Fruit fly (Drosophila melanogaster) whole organism, embryonic: ENCODE data around the gene CG33927.

Experiments used
- C15 ChIP-seq: fragments of 200-800 bp; sonication (Bioruptor generic); IDR thresholded peaks from 3 replicates; pipeline ENCODE4 v1.3.6; 2022; ENCODE audit warnings: missing biosample characterization, missing genetic modification characterization
- CG10654 ChIP-seq: fragments of 200-800 bp; sonication (Bioruptor generic); optimal IDR thresholded peaks from 2 replicates; lab custom pipeline; 2016; ENCODE audit warnings: missing biosample characterization, missing genetic modification characterization
- CG11093 ChIP-seq: fragments of 200-800 bp; sonication (Bioruptor generic); IDR thresholded peaks from 3 replicates; pipeline ENCODE4 v1.3.6; 2022; ENCODE audit warnings: missing biosample characterization, missing genetic modification characterization
- CG14860 ChIP-seq: fragments of 200-800 bp; sonication (Bioruptor generic); IDR thresholded peaks from 3 replicates; pipeline ENCODE4 v1.3.6; 2022; ENCODE audit warnings: missing biosample characterization, missing genetic modification characterization; ENCODE audit not compliant: partially characterized antibody
- CG18764 ChIP-seq: fragments of 200-800 bp; sonication (Bioruptor generic); optimal IDR thresholded peaks from 3 replicates; lab custom pipeline; 2016; ENCODE audit warnings: missing biosample characterization, missing genetic modification characterization
- CG3407 ChIP-seq: fragments of 200-800 bp; sonication (Bioruptor generic); optimal IDR thresholded peaks from 2 replicates; lab custom pipeline; 2018; ENCODE audit warnings: missing biosample characterization, mild to moderate bottlenecking, missing genetic modification characterization
- CG34376 ChIP-seq: fragments of 200-800 bp; sonication (Bioruptor generic); optimal IDR thresholded peaks from 2 replicates; lab custom pipeline; 2018; ENCODE audit warnings: missing biosample characterization, mild to moderate bottlenecking, missing genetic modification characterization
- CG3726 ChIP-seq: fragments of 200-800 bp; sonication (Bioruptor generic); IDR thresholded peaks from 3 replicates; pipeline ENCODE4, ENCODE4 v1.3.6; 2022; ENCODE audit warnings: missing biosample characterization, missing genetic modification characterization
- CG42726 ChIP-seq: fragments of 200-800 bp; sonication (Bioruptor generic); IDR thresholded peaks from 2 replicates; pipeline ENCODE4 v1.3.6; 2022; ENCODE audit warnings: missing biosample characterization, missing genetic modification characterization; ENCODE audit not compliant: partially characterized antibody
- CG4360 ChIP-seq: fragments of 200-800 bp; sonication (Bioruptor generic); IDR thresholded peaks from 2 replicates; pipeline ENCODE4 v1.3.6; 2022; ENCODE audit warnings: missing biosample characterization, missing genetic modification characterization
- CG5245 ChIP-seq: fragments of 200-800 bp; sonication (Bioruptor generic); optimal IDR thresholded peaks from 3 replicates; lab custom pipeline; 2016; ENCODE audit warnings: missing biosample characterization, missing genetic modification characterization
- CG6765 ChIP-seq: fragments of 200-800 bp; sonication (Bioruptor generic); optimal IDR thresholded peaks from 3 replicates; lab custom pipeline; 2017; ENCODE audit warnings: missing biosample characterization, mild to moderate bottlenecking, missing genetic modification characterization
- CG7786 ChIP-seq: fragments of 200-800 bp; sonication (Bioruptor generic); optimal IDR thresholded peaks from 2 replicates; lab custom pipeline; 2016; ENCODE audit warnings: missing biosample characterization, missing genetic modification characterization
- CHES-1-like ChIP-seq: fragments of 200-800 bp; sonication (Bioruptor generic); optimal IDR thresholded peaks from 2 replicates; lab custom pipeline; 2016; ENCODE audit warnings: missing biosample characterization, missing genetic modification characterization
- CTCF ChIP-seq: fragments of 200-800 bp; sonication (Bioruptor generic); optimal IDR thresholded peaks from 2 replicates; lab custom pipeline; 2017; ENCODE audit warnings: missing biosample characterization, mild to moderate bottlenecking, missing genetic modification characterization, moderate library complexity
- Camta ChIP-seq: fragments of 200-800 bp; sonication (Bioruptor generic); optimal IDR thresholded peaks from 2 replicates; lab custom pipeline; 2016; ENCODE audit warnings: missing biosample characterization, missing genetic modification characterization
- D19B ChIP-seq: fragments of 200-800 bp; sonication (Bioruptor generic); optimal IDR thresholded peaks from 2 replicates; lab custom pipeline; 2017; ENCODE audit warnings: missing biosample characterization, mild to moderate bottlenecking, missing genetic modification characterization
- GATAe ChIP-seq: fragments of 200-800 bp; sonication (Bioruptor generic); conservative IDR thresholded peaks from 2 replicates; pipeline ENCODE4 v1.3.6; 2022; ENCODE audit warnings: missing biosample characterization, missing genetic modification characterization
- Hmx ChIP-seq: fragments of 200-800 bp; sonication (Bioruptor generic); optimal IDR thresholded peaks from 2 replicates; lab custom pipeline; 2016; ENCODE audit warnings: missing biosample characterization, missing genetic modification characterization
- Hr78 ChIP-seq, 2 experiments: fragments of 200-800 bp in 1 of 2; fragments of >200 bp in 1 of 2; sonication (Bioruptor generic) in 1 of 2; optimal IDR thresholded peaks; 2 replicates each; lab custom pipeline; 2017 to 2019; ENCODE audit warnings: missing biosample characterization in 2 of 2, missing genetic modification characterization in 2 of 2, mild to moderate bottlenecking in 1 of 2, moderate library complexity in 1 of 2
- Jarid2 ChIP-seq: fragments of 200-800 bp; sonication (Bioruptor generic); optimal IDR thresholded peaks from 3 replicates; lab custom pipeline; 2017; ENCODE audit warnings: mild to moderate bottlenecking, missing biosample characterization, missing genetic modification reagents, missing genetic modification characterization
- Lhr ChIP-seq: fragments of 200-800 bp; sonication (Bioruptor generic); optimal IDR thresholded peaks from 3 replicates; lab custom pipeline; 2017; ENCODE audit warnings: mild to moderate bottlenecking, missing biosample characterization, missing genetic modification reagents, missing genetic modification characterization
- MTF-1 ChIP-seq: fragments of 200-800 bp; sonication (Bioruptor generic); optimal IDR thresholded peaks from 2 replicates; lab custom pipeline; 2018; ENCODE audit warnings: missing biosample characterization, mild to moderate bottlenecking, missing genetic modification characterization, borderline replicate concordance
- Max ChIP-seq: fragments of 200-800 bp; sonication (Bioruptor generic); optimal IDR thresholded peaks from 2 replicates; lab custom pipeline; 2016; ENCODE audit warnings: missing biosample characterization, mild to moderate bottlenecking, missing genetic modification characterization
- Mrtf ChIP-seq: fragments of 200-800 bp; sonication (Bioruptor generic); IDR thresholded peaks from 3 replicates; pipeline ENCODE4 v1.3.6; 2022; ENCODE audit warnings: missing biosample characterization, missing genetic modification characterization
- Opbp ChIP-seq: fragments of 200-800 bp; sonication (Bioruptor generic); IDR thresholded peaks from 3 replicates; pipeline ENCODE4 v1.3.6; 2022; ENCODE audit warnings: missing biosample characterization, missing genetic modification characterization; ENCODE audit not compliant: partially characterized antibody
- Ravus ChIP-seq: fragments of 200-800 bp; sonication (Bioruptor generic); IDR thresholded peaks from 2 replicates; pipeline ENCODE4 v1.3.6; 2022; ENCODE audit warnings: missing biosample characterization, missing genetic modification characterization
- Side ChIP-seq: fragments of 200-800 bp; sonication (Bioruptor generic); optimal IDR thresholded peaks from 2 replicates; lab custom pipeline; 2016; ENCODE audit warnings: missing biosample characterization, missing genetic modification characterization
- Six4 ChIP-seq: fragments of 200-800 bp; sonication (Bioruptor generic); optimal IDR thresholded peaks from 2 replicates; lab custom pipeline; 2016; ENCODE audit warnings: missing biosample characterization, missing genetic modification characterization
- Ssrp ChIP-seq: fragments of 200-800 bp; sonication (Bioruptor generic); optimal IDR thresholded peaks from 2 replicates; lab custom pipeline; 2018; ENCODE audit warnings: missing biosample characterization, mild to moderate bottlenecking, missing genetic modification characterization, moderate library complexity
- Vsx1 ChIP-seq: fragments of 200-800 bp; sonication (Bioruptor generic); optimal IDR thresholded peaks from 2 replicates; lab custom pipeline; 2017; ENCODE audit warnings: missing biosample characterization, mild to moderate bottlenecking, missing genetic modification characterization, missing genetic modification reagents
- Xbp1 ChIP-seq: fragments of 200-800 bp; sonication (Bioruptor generic); optimal IDR thresholded peaks from 3 replicates; lab custom pipeline; 2016; ENCODE audit warnings: missing biosample characterization, mild to moderate bottlenecking, missing genetic modification characterization
- ara ChIP-seq: fragments of 200-800 bp; sonication (Bioruptor generic); IDR thresholded peaks from 2 replicates; pipeline ENCODE4 v1.3.6; 2022; ENCODE audit warnings: missing biosample characterization, missing genetic modification characterization
- bigmax ChIP-seq: fragments of 200-800 bp; sonication (Bioruptor generic); optimal IDR thresholded peaks from 2 replicates; lab custom pipeline; 2018; ENCODE audit warnings: missing biosample characterization, mild to moderate bottlenecking, missing genetic modification characterization
- bowl ChIP-seq: fragments of 200-800 bp; sonication (Bioruptor generic); IDR thresholded peaks from 2 replicates; pipeline ENCODE4 v1.3.6; 2022; ENCODE audit warnings: missing biosample characterization, missing genetic modification characterization
- chm ChIP-seq: fragments of 200-800 bp; sonication (Bioruptor generic); IDR thresholded peaks from 2 replicates; pipeline ENCODE4 v1.3.6; 2022; ENCODE audit warnings: missing biosample characterization, missing genetic modification characterization
- ci ChIP-seq: fragments of 200-800 bp; sonication (Bioruptor generic); IDR thresholded peaks from 3 replicates; pipeline ENCODE4 v1.3.6; 2022; ENCODE audit warnings: missing biosample characterization, missing genetic modification characterization
- esg ChIP-seq: fragments of 200-800 bp; sonication (Bioruptor generic); conservative IDR thresholded peaks from 2 replicates; pipeline ENCODE4 v1.3.6; 2022; ENCODE audit warnings: missing biosample characterization, missing genetic modification characterization
- ewg ChIP-seq: fragments of 200-800 bp; sonication (Bioruptor generic); optimal IDR thresholded peaks from 3 replicates; lab custom pipeline; 2017; ENCODE audit warnings: mild to moderate bottlenecking, missing biosample characterization, missing genetic modification reagents, missing genetic modification characterization
- gce ChIP-seq: fragments of 200-800 bp; sonication (Bioruptor generic); IDR thresholded peaks from 3 replicates; pipeline ENCODE4 v1.3.6; 2022; ENCODE audit warnings: missing biosample characterization, missing genetic modification characterization
- h ChIP-seq: fragments of >200 bp; optimal IDR thresholded peaks from 2 replicates; lab custom pipeline; 2017
- hb ChIP-seq: fragments of 200-800 bp; sonication (Bioruptor generic); IDR thresholded peaks from 3 replicates; pipeline ENCODE4 v1.3.6; 2022; ENCODE audit warnings: missing biosample characterization, missing genetic modification characterization; ENCODE audit not compliant: partially characterized antibody
- kay ChIP-seq: fragments of 200-800 bp; sonication (Bioruptor generic); optimal IDR thresholded peaks from 2 replicates; lab custom pipeline; 2016; ENCODE audit warnings: missing biosample characterization, missing genetic modification characterization
- p53 ChIP-seq: fragments of 200-800 bp; sonication (Bioruptor generic); optimal IDR thresholded peaks from 2 replicates; lab custom pipeline; 2016; ENCODE audit warnings: missing biosample characterization, missing genetic modification characterization
- repo ChIP-seq: fragments of 200-800 bp; sonication (Bioruptor generic); optimal IDR thresholded peaks from 2 replicates; lab custom pipeline; 2016; ENCODE audit warnings: missing biosample characterization, missing genetic modification characterization
- run ChIP-seq: fragments of 200-800 bp; sonication (Bioruptor generic); optimal IDR thresholded peaks from 3 replicates; lab custom pipeline; 2018; ENCODE audit warnings: missing biosample characterization, mild to moderate bottlenecking, missing genetic modification characterization
- sna ChIP-seq: fragments of 200-800 bp; sonication (Bioruptor generic); IDR thresholded peaks from 2 replicates; pipeline ENCODE4 v1.3.6; 2022; ENCODE audit warnings: missing biosample characterization, missing genetic modification characterization; ENCODE audit not compliant: partially characterized antibody
- tx ChIP-seq: fragments of 200-800 bp; sonication (Bioruptor generic); optimal IDR thresholded peaks from 2 replicates; lab custom pipeline; 2016; ENCODE audit warnings: missing biosample characterization, missing genetic modification characterization
- vnd ChIP-seq: fragments of 200-800 bp; sonication (Bioruptor generic); IDR thresholded peaks from 3 replicates; pipeline ENCODE4 v1.3.6; 2022; ENCODE audit warnings: missing biosample characterization, missing genetic modification characterization; ENCODE audit not compliant: partially characterized antibody
- wor ChIP-seq: fragments of 200-800 bp; sonication (Bioruptor generic); IDR thresholded peaks from 2 replicates; pipeline ENCODE4 v1.3.6; 2022; ENCODE audit warnings: missing biosample characterization, missing genetic modification characterization
- zf30C ChIP-seq: fragments of 200-800 bp; sonication (Bioruptor generic); optimal IDR thresholded peaks from 3 replicates; lab custom pipeline; 2018; ENCODE audit warnings: missing biosample characterization, mild to moderate bottlenecking, missing genetic modification characterization

Gene CG33927

dm6 chr3R:4713775-4714360, 23.5 kb upstream of the CG33927 start, which contains the start of gene eIF3f1 (continued):
- TF ChIP-seq CG3726 (no peak), CG34376 (peak; percentile 58), CG5245 (GFP tag; lab: Kevin White, UChicago) (no peak), CG4360 (GFP tag; lab: Robert Waterston, UW) (peak; percentile 60), kay (GFP tag; lab: Kevin White, UChicago) (no peak), C15 (GFP tag; lab: Robert Waterston, UW) (no peak), Ravus (GFP tag; lab: Robert Waterston, UW) (no peak), hb (GFP tag; lab: Robert Waterston, UW) (peak; percentile 99), Hr78 (GFP tag; optimal IDR thresholded peaks at IDR 0.05; lab: Kevin White, UChicago) (no peak), repo (GFP tag; lab: Kevin White, UChicago) (no peak), gce (no peak), CG14860 (GFP tag; lab: Robert Waterston, UW) (peak; percentile 98), CTCF (GFP tag; lab: Kevin White, UChicago) (peak; percentile 51), CG3407 (GFP tag; lab: Kevin White, UChicago) (no peak), CHES-1-like (no peak), p53 (peak; percentile 65), Opbp (GFP tag; lab: Robert Waterston, UW) (peak; percentile 99), Max (GFP tag; lab: Kevin White, UChicago) (peak; percentile 63), h (lab: Kevin White, UChicago) (no peak), Mrtf (GFP tag; lab: Robert Waterston, UW) (no peak), CG6765 (GFP tag; lab: Kevin White, UChicago) (no peak), wor (no peak), ci (peak; percentile 73), Vsx1 (GFP tag; lab: Kevin White, UChicago) (no peak), ewg (GFP tag; lab: Kevin White, UChicago) (no peak), CG11093 (GFP tag; lab: Robert Waterston, UW) (no peak), sna (GFP tag; lab: Robert Waterston, UW) (peak; percentile 98), bigmax (GFP tag; lab: Kevin White, UChicago) (no peak), zf30C (GFP tag; lab: Kevin White, UChicago) (no peak), Hmx (GFP tag; lab: Kevin White, UChicago) (no peak), tx (GFP tag; lab: Kevin White, UChicago) (no peak), Side (GFP tag; lab: Kevin White, UChicago) (peak; percentile 32), ara (no peak), Six4 (GFP tag; lab: Kevin White, UChicago) (no peak), CG7786 (GFP tag; lab: Kevin White, UChicago) (no peak), Ssrp (tag; lab: Kevin White, UChicago) (no peak), D19B (GFP tag; lab: Kevin White, UChicago) (no peak), chm (GFP tag; lab: Robert Waterston, UW) (no peak), Camta (GFP tag; lab: Kevin White, UChicago) (peak; percentile 21), Lhr (GFP tag; lab: Kevin White, UChicago) (peak; percentile 32), run (tag; lab: Kevin White, UChicago) (no peak), vnd (GFP tag; lab: Robert Waterston, UW) (peak; percentile 99), bowl (no peak), CG18764 (GFP tag; lab: Kevin White, UChicago) (no peak), esg (GFP tag; lab: Robert Waterston, UW) (no peak), GATAe (GFP tag; lab: Robert Waterston, UW) (no peak), CG10654 (GFP tag; lab: Kevin White, UChicago) (no peak), CG42726 (GFP tag; lab: Robert Waterston, UW) (peak; percentile 99), Jarid2 (GFP tag; lab: Kevin White, UChicago) (no peak), Xbp1 (GFP tag; lab: Kevin White, UChicago) (peak; percentile 44), MTF-1 (GFP tag; lab: Kevin White, UChicago) (no peak)
